Fruit fly (Drosophila melanogaster) whole organism, embryonic: Measurements from ENCODE around the gene ninaE.

Source experiments
- Bdp1 ChIP-seq: fragments of 200-800 bp; sonication (Bioruptor generic); optimal IDR thresholded peaks from 3 replicates; lab custom pipeline; 2016; ENCODE audit warnings: missing biosample characterization, missing genetic modification characterization
- Blimp-1 ChIP-seq: fragments of 200-800 bp; sonication (Bioruptor generic); optimal IDR thresholded peaks from 3 replicates; lab custom pipeline; 2018; ENCODE audit warnings: missing biosample characterization, missing genetic modification characterization, mild to moderate bottlenecking, moderate library complexity, missing genetic modification reagents
- CG13624 ChIP-seq: fragments of 200-800 bp; sonication (Bioruptor generic); optimal IDR thresholded peaks from 2 replicates; lab custom pipeline; 2016; ENCODE audit warnings: missing biosample characterization, missing genetic modification characterization
- CG14050 ChIP-seq: fragments of 200-800 bp; sonication (Bioruptor generic); IDR thresholded peaks from 3 replicates; pipeline ENCODE4 v1.3.6; 2022; ENCODE audit warnings: missing biosample characterization, missing genetic modification characterization
- CG14441 ChIP-seq: fragments of 200-800 bp; sonication (Bioruptor generic); IDR thresholded peaks from 2 replicates; pipeline ENCODE4 v1.3.6; 2022; ENCODE audit warnings: missing biosample characterization, missing genetic modification characterization
- CG16779 ChIP-seq: fragments of 200-800 bp; sonication (Bioruptor generic); IDR thresholded peaks from 2 replicates; pipeline ENCODE4 v1.3.6; 2022; ENCODE audit warnings: missing biosample characterization, missing genetic modification characterization
- CG18262 ChIP-seq: fragments of 200-800 bp; optimal IDR thresholded peaks from 3 replicates; lab custom pipeline; 2019; ENCODE audit warnings: missing biosample characterization, mild to moderate bottlenecking, missing genetic modification characterization, moderate library complexity
- CG2712 ChIP-seq: fragments of 200-800 bp; optimal IDR thresholded peaks from 3 replicates; lab custom pipeline; 2019; ENCODE audit warnings: missing biosample characterization, mild to moderate bottlenecking, missing genetic modification characterization, moderate library complexity
- CG30403 ChIP-seq: fragments of 200-800 bp; sonication (Bioruptor generic); optimal IDR thresholded peaks from 3 replicates; lab custom pipeline; 2016; ENCODE audit warnings: missing biosample characterization, missing genetic modification characterization
- CG4707 ChIP-seq: fragments of 200-800 bp; sonication (Bioruptor generic); optimal IDR thresholded peaks from 2 replicates; lab custom pipeline; 2018; ENCODE audit warnings: missing biosample characterization, mild to moderate bottlenecking, missing genetic modification characterization, moderate library complexity
- CG8089 ChIP-seq: fragments of 200-800 bp; sonication (Bioruptor generic); optimal IDR thresholded peaks from 3 replicates; lab custom pipeline; 2016; ENCODE audit warnings: missing biosample characterization, missing genetic modification characterization
- CG8388 ChIP-seq: fragments of 200-800 bp; sonication (Bioruptor generic); optimal IDR thresholded peaks from 2 replicates; lab custom pipeline; 2019; ENCODE audit warnings: missing biosample characterization, mild to moderate bottlenecking, missing genetic modification characterization, moderate library complexity
- CG9817 ChIP-seq: fragments of 200-800 bp; sonication (Bioruptor generic); optimal IDR thresholded peaks from 2 replicates; lab custom pipeline; 2018; ENCODE audit warnings: missing biosample characterization, mild to moderate bottlenecking, missing genetic modification characterization, moderate library complexity
- D19A ChIP-seq: fragments of 200-800 bp; optimal IDR thresholded peaks from 3 replicates; lab custom pipeline; 2019; ENCODE audit warnings: missing biosample characterization, mild to moderate bottlenecking, missing genetic modification characterization, moderate library complexity
- Dad ChIP-seq: fragments of 200-800 bp; sonication (Bioruptor generic); optimal IDR thresholded peaks from 3 replicates; lab custom pipeline; 2016; ENCODE audit warnings: missing biosample characterization, missing genetic modification characterization
- Dbx ChIP-seq: fragments of 200-800 bp; sonication (Bioruptor generic); IDR thresholded peaks from 3 replicates; pipeline ENCODE4 v1.3.6; 2022; ENCODE audit warnings: missing biosample characterization, missing genetic modification characterization
- Dp ChIP-seq: fragments of 200-800 bp; sonication (Bioruptor generic); optimal IDR thresholded peaks from 2 replicates; lab custom pipeline; 2018; ENCODE audit warnings: missing biosample characterization, mild to moderate bottlenecking, missing genetic modification characterization, moderate library complexity
- Ets65A ChIP-seq: fragments of 200-800 bp; sonication (Bioruptor generic); peaks from one replicate; lab custom pipeline; 2016; ENCODE audit warnings: missing biosample characterization, missing genetic modification characterization
- Fer3 ChIP-seq: fragments of 200-800 bp; sonication (Bioruptor generic); optimal IDR thresholded peaks from 2 replicates; lab custom pipeline; 2018; ENCODE audit warnings: missing biosample characterization, mild to moderate bottlenecking, missing genetic modification characterization, moderate library complexity
- HHEX ChIP-seq: fragments of 200-800 bp; sonication (Bioruptor generic); optimal IDR thresholded peaks from 3 replicates; lab custom pipeline; 2017; ENCODE audit warnings: missing biosample characterization, mild to moderate bottlenecking, missing genetic modification characterization, missing genetic modification reagents
- HLHmδ ChIP-seq: fragments of 200-800 bp; sonication (Bioruptor generic); optimal IDR thresholded peaks from 2 replicates; lab custom pipeline; 2018; ENCODE audit warnings: missing biosample characterization, mild to moderate bottlenecking, missing genetic modification characterization, moderate library complexity
- Hand ChIP-seq: fragments of 200-800 bp; sonication (Bioruptor generic); optimal IDR thresholded peaks from 2 replicates; lab custom pipeline; 2017; ENCODE audit warnings: mild to moderate bottlenecking, missing biosample characterization, missing genetic modification reagents, missing genetic modification characterization
- Hr3 ChIP-seq: fragments of 200-800 bp; sonication (Bioruptor generic); optimal IDR thresholded peaks from 3 replicates; lab custom pipeline; 2016; ENCODE audit warnings: missing biosample characterization, missing genetic modification characterization
- Jarid2 ChIP-seq: fragments of 200-800 bp; sonication (Bioruptor generic); optimal IDR thresholded peaks from 3 replicates; lab custom pipeline; 2017; ENCODE audit warnings: mild to moderate bottlenecking, missing biosample characterization, missing genetic modification reagents, missing genetic modification characterization
- Nf-YA ChIP-seq: fragments of 200-800 bp; sonication (Bioruptor generic); IDR thresholded peaks from 2 replicates; pipeline ENCODE4 v1.3.6; 2022; ENCODE audit warnings: missing biosample characterization, missing genetic modification characterization
- Nf-YC ChIP-seq: fragments of 200-800 bp; optimal IDR thresholded peaks from 3 replicates; lab custom pipeline; 2019; ENCODE audit warnings: missing biosample characterization, mild to moderate bottlenecking, missing genetic modification characterization, moderate library complexity
- PHDP ChIP-seq: fragments of 200-800 bp; sonication (Bioruptor generic); optimal IDR thresholded peaks from 3 replicates; lab custom pipeline; 2018; ENCODE audit warnings: missing biosample characterization, mild to moderate bottlenecking, missing genetic modification characterization, moderate library complexity
- Poxn ChIP-seq: fragments of 200-800 bp; sonication (Bioruptor generic); IDR thresholded peaks from 2 replicates; pipeline ENCODE4 v1.3.6; 2022; ENCODE audit warnings: missing biosample characterization, missing genetic modification characterization
- Rfx ChIP-seq: fragments of 200-800 bp; sonication (Bioruptor generic); IDR thresholded peaks from 2 replicates; pipeline ENCODE4 v1.3.6; 2022; ENCODE audit warnings: missing biosample characterization, missing genetic modification characterization
- Side ChIP-seq: fragments of 200-800 bp; sonication (Bioruptor generic); optimal IDR thresholded peaks from 2 replicates; lab custom pipeline; 2016; ENCODE audit warnings: missing biosample characterization, missing genetic modification characterization
- caup ChIP-seq: fragments of 200-800 bp; sonication (Bioruptor generic); optimal IDR thresholded peaks from 3 replicates; lab custom pipeline; 2017; ENCODE audit warnings: missing biosample characterization, mild to moderate bottlenecking, missing genetic modification characterization, moderate library complexity; ENCODE audit not compliant: severe bottlenecking
- cg ChIP-seq: fragments of 200-800 bp; sonication (Bioruptor generic); optimal IDR thresholded peaks from 3 replicates; lab custom pipeline; 2019; ENCODE audit warnings: missing biosample characterization, mild to moderate bottlenecking, missing genetic modification characterization, moderate library complexity
- chn ChIP-seq: fragments of 200-800 bp; sonication (Bioruptor generic); optimal IDR thresholded peaks from 2 replicates; lab custom pipeline; 2016; ENCODE audit warnings: missing biosample characterization, missing genetic modification characterization
- corto ChIP-seq: fragments of 200-800 bp; sonication (Bioruptor generic); optimal IDR thresholded peaks from 2 replicates; lab custom pipeline; 2016; ENCODE audit warnings: missing biosample characterization, mild to moderate bottlenecking, missing genetic modification characterization, moderate library complexity
- dpn ChIP-seq, 2 experiments: fragments of 200-800 bp; sonication (Bioruptor generic); optimal IDR thresholded peaks; 3 replicates each; lab custom pipeline; 2016; ENCODE audit warnings: missing biosample characterization in 2 of 2, missing genetic modification characterization in 2 of 2
- fd102C ChIP-seq: fragments of 200-800 bp; sonication (Bioruptor generic); optimal IDR thresholded peaks from 2 replicates; lab custom pipeline; 2018; ENCODE audit warnings: missing biosample characterization, mild to moderate bottlenecking, missing genetic modification characterization, moderate library complexity
- grau ChIP-seq: fragments of 200-800 bp; optimal IDR thresholded peaks from 3 replicates; lab custom pipeline; 2019; ENCODE audit warnings: missing biosample characterization, mild to moderate bottlenecking, missing genetic modification characterization, moderate library complexity
- gro ChIP-seq: fragments of 200-800 bp; sonication (Bioruptor generic); optimal IDR thresholded peaks from 2 replicates; lab custom pipeline; 2016; ENCODE audit warnings: missing biosample characterization, missing genetic modification characterization
- jumu ChIP-seq: fragments of 200-800 bp; sonication (Bioruptor generic); optimal IDR thresholded peaks from 3 replicates; lab custom pipeline; 2016; ENCODE audit warnings: missing biosample characterization, missing genetic modification characterization
- kni ChIP-seq: fragments of 200-800 bp; sonication (Bioruptor generic); optimal IDR thresholded peaks from 3 replicates; lab custom pipeline; 2017; ENCODE audit warnings: mild to moderate bottlenecking, missing biosample characterization, missing genetic modification reagents, missing genetic modification characterization
- knrl ChIP-seq: fragments of 200-800 bp; sonication (Bioruptor generic); IDR thresholded peaks from 3 replicates; pipeline ENCODE4 v1.3.6; 2022; ENCODE audit warnings: missing biosample characterization, missing genetic modification characterization; ENCODE audit not compliant: partially characterized antibody
- lilli ChIP-seq: fragments of 200-800 bp; sonication (Bioruptor generic); optimal IDR thresholded peaks from 3 replicates; lab custom pipeline; 2016; ENCODE audit warnings: missing biosample characterization, missing genetic modification characterization
- onecut ChIP-seq: fragments of 200-800 bp; sonication (Bioruptor generic); IDR thresholded peaks from 2 replicates; pipeline ENCODE4 v1.3.6; 2022; ENCODE audit warnings: missing biosample characterization, missing genetic modification characterization
- phol ChIP-seq: fragments of 200-800 bp; sonication (Bioruptor generic); optimal IDR thresholded peaks from 3 replicates; lab custom pipeline; 2018; ENCODE audit warnings: missing biosample characterization, mild to moderate bottlenecking, missing genetic modification characterization, moderate library complexity
- pum ChIP-seq: fragments of 200-800 bp; sonication (Bioruptor generic); optimal IDR thresholded peaks from 2 replicates; lab custom pipeline; 2016; ENCODE audit warnings: missing biosample characterization, missing genetic modification characterization
- slbo ChIP-seq: fragments of 200-800 bp; sonication (Bioruptor generic); IDR thresholded peaks from 2 replicates; pipeline ENCODE4 v1.3.6; 2022; ENCODE audit warnings: missing biosample characterization, missing genetic modification characterization
- tap ChIP-seq: fragments of 200-800 bp; optimal IDR thresholded peaks from 3 replicates; lab custom pipeline; 2019; ENCODE audit warnings: missing biosample characterization, mild to moderate bottlenecking, missing genetic modification characterization, moderate library complexity
- twi ChIP-seq: fragments of 200-800 bp; optimal IDR thresholded peaks from 2 replicates; lab custom pipeline; 2019; ENCODE audit warnings: missing biosample characterization, mild to moderate bottlenecking, missing genetic modification characterization, moderate library complexity
- tx ChIP-seq: fragments of 200-800 bp; sonication (Bioruptor generic); optimal IDR thresholded peaks from 2 replicates; lab custom pipeline; 2016; ENCODE audit warnings: missing biosample characterization, missing genetic modification characterization
- unc-4 ChIP-seq: fragments of 200-800 bp; sonication (Bioruptor generic); IDR thresholded peaks from 2 replicates; pipeline ENCODE4 v1.3.6; 2022; ENCODE audit warnings: missing biosample characterization, missing genetic modification characterization; ENCODE audit not compliant: partially characterized antibody

The ninaE gene

DNA sequence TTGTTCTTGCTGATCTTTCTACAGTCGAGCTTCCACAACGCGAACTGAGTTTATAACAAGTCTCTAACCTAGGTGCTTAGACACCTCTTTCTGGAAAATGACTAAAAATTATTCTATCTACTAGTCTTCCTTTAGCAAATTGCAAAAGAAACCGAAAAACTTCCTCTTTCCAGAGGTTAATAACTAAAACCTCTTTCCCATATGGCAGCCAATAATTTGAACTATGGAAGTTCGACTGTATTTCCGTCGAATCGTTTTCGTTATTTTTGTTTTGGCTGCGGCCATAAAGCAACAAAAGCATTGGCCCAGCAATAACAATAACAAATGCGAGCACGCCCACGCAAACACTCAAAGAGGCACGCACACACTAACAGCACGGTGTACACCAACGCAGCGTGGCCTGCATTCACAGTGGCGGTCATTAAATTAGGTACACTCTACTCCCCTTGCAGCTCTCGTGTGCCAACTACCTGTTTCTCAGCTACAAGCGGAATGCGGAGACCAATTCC is 7.5 kb downstream of the ninaE start (continued):
- TF ChIP-seq slbo (GFP tag; lab: Robert Waterston, UW) (peak; percentile 38; the same call in 1 of the 2 replicates), Nf-YC (tag; lab: Kevin White, UChicago) (peak; percentile 68), CG16779 (GFP tag; lab: Robert Waterston, UW) (no peak), Hand (GFP tag; lab: Kevin White, UChicago) (peak; percentile 73), knrl (GFP tag; lab: Robert Waterston, UW) (no peak), twi (tag; lab: Kevin White, UChicago) (peak; percentile 46), D19A (tag; lab: Kevin White, UChicago) (peak; percentile 39), cg (peak; percentile 85), fd102C (no peak), Jarid2 (no peak), unc-4 (GFP tag; lab: Robert Waterston, UW) (no peak), Dp (no peak), caup (GFP tag; lab: Kevin White, UChicago) (peak; percentile 46), CG4707 (GFP tag; lab: Kevin White, UChicago) (peak; percentile 51), phol (peak; percentile 56), HHEX (peak; percentile 46), lilli (peak; percentile 66), Rfx (peak; percentile 58), kni (peak; percentile 65), gro (GFP tag; lab: Kevin White, UChicago) (peak; percentile 22), tx (GFP tag; lab: Kevin White, UChicago) (peak; percentile 11), CG13624 (GFP tag; lab: Kevin White, UChicago) (peak; percentile 46), CG30403 (GFP tag; lab: Kevin White, UChicago) (peak; percentile 55), Fer3 (tag; lab: Kevin White, UChicago) (peak; percentile 53), PHDP (tag; lab: Kevin White, UChicago) (peak; percentile 59), CG8089 (no peak), Poxn (no peak), Dbx (GFP tag; lab: Robert Waterston, UW) (peak; percentile 48; the same call in 1 of the 3 replicates), chn (peak; percentile 9), onecut (GFP tag; lab: Robert Waterston, UW) (no peak; the same call in 1 of the 2 replicates), grau (tag; lab: Kevin White, UChicago) (peak; percentile 96), tap (tag; lab: Kevin White, UChicago) (peak; percentile 56), pum (GFP tag; lab: Kevin White, UChicago) (peak; percentile 24), Hr3 (GFP tag; lab: Kevin White, UChicago) (peak; percentile 23), Bdp1 (GFP tag; lab: Kevin White, UChicago) (peak; percentile 19), Ets65A (GFP tag; lab: Kevin White, UChicago) (peak; percentile 88), CG18262 (tag; lab: Kevin White, UChicago) (peak; percentile 61), CG8388 (peak; percentile 40), CG14441 (GFP tag; lab: Robert Waterston, UW) (peak; percentile 31; the same call in 1 of the 2 replicates), CG14050 (GFP tag; lab: Robert Waterston, UW) (peak; percentile 44; the same call in 2 of the 3 replicates), Blimp-1 (peak; percentile 49), Side (GFP tag; lab: Kevin White, UChicago) (peak; percentile 58), CG9817 (tag; lab: Kevin White, UChicago) (peak; percentile 47), dpn (GFP tag; optimal IDR thresholded peaks at IDR 0.05; lab: Kevin White, UChicago) (peak; percentile 32 to 38), Dad (GFP tag; lab: Kevin White, UChicago) (peak; percentile 26), CG2712 (tag; lab: Kevin White, UChicago) (peak; percentile 60), corto (GFP tag; lab: Kevin White, UChicago) (peak; percentile 51), jumu (GFP tag; lab: Kevin White, UChicago) (peak; percentile 25), HLHmδ (GFP tag; lab: Kevin White, UChicago) (peak; percentile 31), Nf-YA (GFP tag; lab: Robert Waterston, UW) (0 out of 2 replicates have a peak, but pooled peaks have one; percentile 29)
